Fruit fly (Drosophila melanogaster): ENCODE measurements around the gene y.

DNA sequence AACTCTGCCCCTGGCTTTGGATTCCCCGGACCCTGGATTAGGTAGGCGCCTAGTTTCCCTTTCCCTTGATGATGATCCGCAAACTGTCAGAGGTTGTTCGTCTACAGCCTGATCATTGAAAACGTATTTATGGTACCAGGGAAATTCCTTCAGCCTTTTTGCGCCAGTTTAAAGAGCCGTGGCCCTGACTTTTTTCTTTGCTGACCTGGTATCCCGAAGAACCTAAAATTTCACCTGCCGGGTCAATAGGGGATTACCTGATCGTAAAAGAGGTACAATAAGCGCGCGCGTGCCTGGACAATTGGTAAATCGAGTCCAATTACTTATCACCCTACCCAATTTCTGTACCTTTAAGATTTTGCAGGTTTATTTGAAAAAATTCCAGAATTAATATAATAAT lies 43.4 kb downstream of the y start:
- TF ChIP-seq CG8478 (optimal IDR thresholded peaks at IDR 0.05) (no peak), pan (optimal IDR thresholded peaks at IDR 0.05) (no peak)

All from whole organism.